Fruit fly (Drosophila melanogaster) whole organism, wandering third instar larva: ENCODE data around the gene CG12116.

Experiments used
- Abd-B ChIP-seq: fragments of >200 bp; optimal IDR thresholded peaks from 2 replicates; lab custom pipeline; 2017; ENCODE audit warnings: missing biosample characterization, missing genetic modification characterization
- Dif ChIP-seq: fragments of 200-275, 200-300 bp; sonication (Bioruptor generic); optimal IDR thresholded peaks from 2 replicates; lab custom pipeline; 2018; ENCODE audit warnings: missing biosample characterization, missing genetic modification characterization; ENCODE audit not compliant: partially characterized antibody
- Hr78 ChIP-seq: fragments of >200 bp; optimal IDR thresholded peaks from 2 replicates; lab custom pipeline; 2017; ENCODE audit warnings: missing biosample characterization, missing genetic modification characterization
- Myc ChIP-seq: fragments of >200 bp; optimal IDR thresholded peaks from 2 replicates; lab custom pipeline; 2017
- OdsH ChIP-seq: fragments of 200-800 bp; sonication (Bioruptor generic); optimal IDR thresholded peaks from 2 replicates; lab custom pipeline; 2016; ENCODE audit warnings: missing biosample characterization, mild to moderate bottlenecking, missing genetic modification characterization
- br ChIP-seq: fragments of 200-800 bp; sonication (Bioruptor generic); optimal IDR thresholded peaks from 2 replicates; lab custom pipeline; 2016; ENCODE audit warnings: missing biosample characterization, missing genetic modification characterization
- brk ChIP-seq: fragments of 200-800 bp; sonication (Bioruptor generic); optimal IDR thresholded peaks from 2 replicates; lab custom pipeline; 2016; ENCODE audit warnings: missing biosample characterization, mild to moderate bottlenecking, missing genetic modification characterization
- ey ChIP-seq: fragments of 200-800 bp; sonication (Bioruptor generic); optimal IDR thresholded peaks from 2 replicates; lab custom pipeline; 2016; ENCODE audit warnings: missing biosample characterization, missing genetic modification characterization
- fru ChIP-seq: fragments of 200-800 bp; sonication (Bioruptor generic); optimal IDR thresholded peaks from 3 replicates; lab custom pipeline; 2016; ENCODE audit warnings: missing biosample characterization, mild to moderate bottlenecking, missing genetic modification characterization
- h ChIP-seq: fragments of 200-800 bp; sonication (Bioruptor generic); optimal IDR thresholded peaks from 3 replicates; lab custom pipeline; 2016; ENCODE audit warnings: missing biosample characterization, mild to moderate bottlenecking, missing genetic modification characterization
- psq ChIP-seq: fragments of 200-800 bp; sonication (Bioruptor generic); optimal IDR thresholded peaks from 3 replicates; lab custom pipeline; 2017; ENCODE audit warnings: missing biosample characterization, mild to moderate bottlenecking, missing genetic modification characterization, moderate library complexity

DNA sequence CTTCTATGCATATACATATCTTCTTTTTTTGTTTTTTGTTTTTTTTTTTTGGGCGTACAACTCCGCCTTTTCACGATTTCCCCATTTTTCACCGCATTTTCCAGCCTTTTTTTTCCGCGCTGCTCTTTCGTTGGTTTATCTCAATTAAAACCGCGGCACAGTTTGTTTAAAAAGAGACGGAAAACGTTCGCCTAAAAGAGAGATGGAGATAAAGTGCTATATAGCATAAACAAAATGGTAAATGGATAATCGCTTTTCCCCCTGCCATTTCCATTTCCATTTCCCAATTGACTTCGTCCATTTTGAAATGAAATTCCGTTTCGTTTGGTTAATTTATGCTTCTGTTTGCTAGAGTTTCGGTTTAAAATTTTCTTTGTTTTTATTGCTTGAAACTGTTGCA is 21.6 kb downstream of the CG12116 start:
- TF ChIP-seq br (GFP tag; lab: Kevin White, UChicago) (no peak), Hr78 (GFP tag; lab: Kevin White, UChicago) (no peak), h (GFP tag; lab: Kevin White, UChicago) (no peak), brk (GFP tag; lab: Kevin White, UChicago) (no peak), fru (GFP tag; lab: Kevin White, UChicago) (no peak), ey (GFP tag; lab: Kevin White, UChicago) (no peak), Dif (GFP tag; lab: Kevin White, UChicago) (no peak), Abd-B (no peak), Myc (lab: Kevin White, UChicago) (no peak), psq (no peak), OdsH (no peak)
